Worm (Caenorhabditis elegans) whole organism, L3 larva: ENCODE data around the gene pqn-36.

Source experiments
- aly-2 ChIP-seq: fragments of 150-350 bp; optimal IDR thresholded peaks from 2 replicates; lab custom pipeline; 2014; ENCODE audit warnings: missing biosample characterization, missing genetic modification characterization
- ama-1 ChIP-seq: fragments of 150-350 bp; optimal IDR thresholded peaks from 2 replicates; lab custom pipeline; 2018
- ceh-16 ChIP-seq: sonication (generic microtip); optimal IDR thresholded peaks from 2 replicates; lab custom pipeline; 2017; ENCODE audit warnings: missing biosample characterization, missing genetic modification characterization
- ceh-28 ChIP-seq: fragments of 150-350 bp; optimal IDR thresholded peaks from 2 replicates; lab custom pipeline; 2014; ENCODE audit warnings: missing biosample characterization, missing genetic modification reagents, missing genetic modification characterization
- ceh-9 ChIP-seq: sonication (generic microtip); optimal IDR thresholded peaks from 2 replicates; lab custom pipeline; 2018; ENCODE audit warnings: missing biosample characterization, missing genetic modification characterization
- egl-27 ChIP-seq: sonication (generic microtip); optimal IDR thresholded peaks from 4 replicates; lab custom pipeline; 2017; ENCODE audit warnings: missing biosample characterization, missing genetic modification reagents, missing genetic modification characterization
- elt-1 ChIP-seq: fragments of 150-350 bp; optimal IDR thresholded peaks from 2 replicates; lab custom pipeline; 2014; ENCODE audit warnings: missing biosample characterization, missing genetic modification characterization
- elt-2 ChIP-seq: sonication (generic microtip); optimal IDR thresholded peaks from 2 replicates; lab custom pipeline; 2016; ENCODE audit warnings: missing genetic modification reagents, mild to moderate bottlenecking, missing genetic modification characterization, missing compliant biosample characterization
- elt-3 ChIP-seq, 3 experiments: fragments of 150-350 bp in 1 of 3; sonication (generic microtip) in 2 of 3; optimal IDR thresholded peaks; 2 replicates in 2 of 3; 4 replicates in 1 of 3; lab custom pipeline; 2014 to 2017; ENCODE audit warnings: missing biosample characterization in 3 of 3, missing genetic modification characterization in 3 of 3
- eor-1 ChIP-seq, 2 experiments: fragments of 150-350 bp; optimal IDR thresholded peaks; 2 replicates each; lab custom pipeline; 2014 to 2018; ENCODE audit warnings: missing biosample characterization in 2 of 2, missing genetic modification characterization in 2 of 2
- fkh-10 ChIP-seq: sonication (generic microtip); optimal IDR thresholded peaks from 2 replicates; lab custom pipeline; 2017; ENCODE audit warnings: missing biosample characterization, missing genetic modification reagents, missing genetic modification characterization
- fkh-2 ChIP-seq: fragments of 150-350 bp; optimal IDR thresholded peaks from 2 replicates; lab custom pipeline; 2014; ENCODE audit warnings: missing biosample characterization, missing genetic modification reagents, missing genetic modification characterization
- hmg-11 ChIP-seq: sonication (generic microtip); optimal IDR thresholded peaks from 2 replicates; lab custom pipeline; 2016; ENCODE audit warnings: missing genetic modification characterization, missing compliant biosample characterization
- jun-1 ChIP-seq: fragments of 150-350 bp; optimal IDR thresholded peaks from 2 replicates; lab custom pipeline; 2014; ENCODE audit warnings: missing biosample characterization, missing genetic modification reagents, missing genetic modification characterization
- lin-15B ChIP-seq: fragments of 150-350 bp; optimal IDR thresholded peaks from 2 replicates; lab custom pipeline; 2014; ENCODE audit warnings: missing biosample characterization, missing genetic modification characterization
- lsy-12 ChIP-seq: sonication (generic microtip); optimal IDR thresholded peaks from 2 replicates; lab custom pipeline; 2016; ENCODE audit warnings: mild to moderate bottlenecking, missing genetic modification characterization, missing compliant biosample characterization
- mml-1 ChIP-seq: fragments of 150-350 bp; sonication (generic microtip); optimal IDR thresholded peaks from 3 replicates; lab custom pipeline; 2014; ENCODE audit warnings: missing biosample characterization, missing genetic modification characterization
- nfya-1 ChIP-seq: sonication (generic microtip); optimal IDR thresholded peaks from 2 replicates; lab custom pipeline; 2017; ENCODE audit warnings: missing genetic modification characterization, mild to moderate bottlenecking, missing compliant biosample characterization, antibody characterized with exemption, moderate library complexity; ENCODE audit not compliant: insufficient read depth
- nhr-11 ChIP-seq: fragments of 150-350 bp; optimal IDR thresholded peaks from 2 replicates; lab custom pipeline; 2014; ENCODE audit warnings: missing biosample characterization, missing genetic modification characterization
- nhr-12 ChIP-seq: fragments of 150-350 bp; optimal IDR thresholded peaks from 2 replicates; lab custom pipeline; 2014; ENCODE audit warnings: missing biosample characterization, missing genetic modification characterization
- nhr-237 ChIP-seq: fragments of 150-350 bp; optimal IDR thresholded peaks from 2 replicates; lab custom pipeline; 2014; ENCODE audit warnings: missing biosample characterization, missing genetic modification characterization
- nhr-25 ChIP-seq: sonication (generic microtip); optimal IDR thresholded peaks from 2 replicates; lab custom pipeline; 2017; ENCODE audit warnings: missing biosample characterization, missing genetic modification characterization
- nhr-28 ChIP-seq: fragments of 150-350 bp; optimal IDR thresholded peaks from 2 replicates; lab custom pipeline; 2014; ENCODE audit warnings: missing biosample characterization, missing genetic modification characterization
- nhr-43 ChIP-seq: sonication (generic microtip); optimal IDR thresholded peaks from 2 replicates; lab custom pipeline; 2016; ENCODE audit warnings: mild to moderate bottlenecking, missing genetic modification characterization, missing compliant biosample characterization; ENCODE audit not compliant: poor library complexity, severe bottlenecking
- nhr-67 ChIP-seq: fragments of 150-350 bp; optimal IDR thresholded peaks from 2 replicates; lab custom pipeline; 2014; ENCODE audit warnings: missing biosample characterization, missing genetic modification characterization
- snpc-4 ChIP-seq: fragments of 150-350 bp; optimal IDR thresholded peaks from 2 replicates; lab custom pipeline; 2014; ENCODE audit warnings: missing biosample characterization, missing genetic modification characterization
- tbx-2 ChIP-seq: sonication (generic microtip); optimal IDR thresholded peaks from 2 replicates; lab custom pipeline; 2016; ENCODE audit warnings: mild to moderate bottlenecking, missing genetic modification characterization, missing compliant biosample characterization
- unc-62 ChIP-seq: fragments of 150-350 bp; sonication (generic microtip); optimal IDR thresholded peaks from 4 replicates; lab custom pipeline; 2014; ENCODE audit warnings: missing biosample characterization, missing genetic modification reagents, missing genetic modification characterization
- zag-1 ChIP-seq: fragments of 150-350 bp; optimal IDR thresholded peaks from 2 replicates; lab custom pipeline; 2014; ENCODE audit warnings: missing biosample characterization, missing genetic modification characterization
- ztf-11 ChIP-seq: fragments of 150-350 bp; optimal IDR thresholded peaks from 2 replicates; lab custom pipeline; 2014; ENCODE audit warnings: missing biosample characterization, missing genetic modification characterization

The pqn-36 gene

DNA sequence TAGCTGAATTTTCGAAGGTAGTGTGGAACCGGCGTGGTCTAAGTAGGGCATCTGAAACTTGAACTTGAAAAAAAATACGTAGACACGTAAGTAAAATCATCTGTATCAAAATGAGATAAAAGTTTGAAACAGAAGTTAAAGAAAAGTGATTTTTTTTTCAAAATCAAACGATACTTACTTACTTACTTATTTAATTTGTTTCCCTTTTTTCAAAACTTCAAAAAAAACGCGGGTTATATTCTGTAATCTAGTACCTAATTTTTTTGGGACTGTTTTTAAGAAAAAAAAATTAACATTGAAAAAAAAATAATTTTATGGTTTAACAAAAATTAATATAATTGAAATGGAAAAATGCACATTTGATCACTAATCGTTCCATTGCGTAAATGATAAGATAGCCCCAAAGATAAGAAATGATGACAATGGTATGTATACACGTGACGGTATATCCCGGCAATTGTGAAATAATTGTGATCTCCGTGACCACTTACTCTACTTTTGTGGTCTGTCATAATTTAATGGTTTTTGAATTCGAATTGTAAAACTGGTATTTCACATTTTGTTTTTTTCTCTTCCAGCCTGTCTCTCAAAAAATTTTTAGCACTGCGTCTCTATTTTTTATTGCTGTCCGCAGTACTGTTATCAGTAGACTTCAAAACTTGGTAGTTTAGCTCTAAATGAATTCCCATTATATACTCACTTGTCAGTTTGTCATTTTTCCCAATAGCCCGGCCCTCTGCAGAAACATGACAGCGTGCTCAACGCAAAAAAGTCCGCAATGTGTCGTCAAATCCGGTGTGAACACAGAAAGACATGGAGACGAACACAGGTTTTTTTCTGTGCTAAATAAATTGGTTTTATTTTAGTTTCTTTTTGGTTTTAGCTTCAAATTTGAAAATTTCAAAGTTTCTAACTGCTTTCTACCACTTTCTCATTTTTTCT lies 25.7 kb upstream of the pqn-36 start, which contains the start of gene mocs-1 (continued):
- TF ChIP-seq eor-1 (tag; optimal IDR thresholded peaks at IDR 0.05; lab: Kevin White, UChicago) (no peak), ama-1 (no peak), nhr-12 (tag; lab: Kevin White, UChicago) (no peak), egl-27 (tag; lab: Kevin White, UChicago) (no peak), nhr-25 (tag; lab: Kevin White, UChicago) (no peak), nhr-237 (tag; lab: Kevin White, UChicago) (no peak), nhr-11 (tag; lab: Kevin White, UChicago) (no peak), unc-62 (GFP tag; lab: Kevin White, UChicago) (no peak), ceh-9 (tag; lab: Kevin White, UChicago) (no peak), ztf-11 (tag; lab: Kevin White, UChicago) (no peak), elt-3 (tag; optimal IDR thresholded peaks at IDR 0.05; lab: Kevin White, UChicago) (no peak), mml-1 (tag; lab: Kevin White, UChicago) (no peak), lin-15B (tag; lab: Kevin White, UChicago) (no peak), jun-1 (no peak), hmg-11 (tag; lab: Kevin White, UChicago) (peak; percentile 62), elt-1 (tag; lab: Kevin White, UChicago) (no peak), elt-2 (peak; percentile 87)

- TF ChIP-seq elt-2 (no peak), snpc-4 (peak; percentile 85)
Observed at ce11 chrX:15438768-15439167, 23.5 kb upstream of the pqn-36 start.

DNA sequence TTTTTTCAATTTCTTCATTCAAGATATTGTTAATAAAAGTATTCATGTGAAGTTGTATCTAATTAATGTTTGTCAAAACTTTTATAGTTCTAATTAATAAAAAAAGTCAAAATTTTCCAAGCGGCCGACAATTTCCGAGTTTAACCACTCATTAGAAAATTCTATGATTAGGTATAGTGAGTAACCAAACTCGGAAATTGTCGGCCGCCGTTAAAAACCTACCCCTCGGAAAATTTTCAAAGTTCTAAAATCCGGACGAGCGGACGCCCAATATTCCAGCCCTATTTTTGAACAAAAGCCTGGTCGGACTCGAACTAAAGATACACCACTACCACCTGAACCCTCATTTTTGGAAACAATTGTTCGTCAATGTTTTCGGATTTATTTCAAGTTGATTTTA lies 19.6 kb upstream of the pqn-36 start:
- no peak for TF ChIP-seq ama-1
- peak; percentile 36 for TF ChIP-seq snpc-4
- no peak for TF ChIP-seq nhr-43
- TF ChIP-seq zag-1 (tag; lab: Kevin White, UChicago) = no peak
- TF ChIP-seq, all 47 proteins: peak for 1

ce11 chrX:15433487-15433886 lies 18.2 kb upstream of the pqn-36 start, which contains the start of gene flp-32:
Gene flp-32 (plus strand): TSS chrX:15433787.
- TF ChIP-seq fkh-2 (tag; lab: Kevin White, UChicago) (no peak), nhr-237 (tag; lab: Kevin White, UChicago) (no peak), fkh-10 (GFP tag; lab: Kevin White, UChicago) (no peak), eor-1 (tag; optimal IDR thresholded peaks at IDR 0.05; lab: Kevin White, UChicago) (no peak), unc-62 (GFP tag; lab: Kevin White, UChicago) (no peak), tbx-2 (no peak), mml-1 (tag; lab: Kevin White, UChicago) (no peak), nfya-1 (tag; lab: Kevin White, UChicago) (no peak), ztf-11 (tag; lab: Kevin White, UChicago) (no peak), aly-2 (tag; lab: Kevin White, UChicago) (no peak), lsy-12 (no peak), snpc-4 (no peak), ceh-16 (no peak)

DNA sequence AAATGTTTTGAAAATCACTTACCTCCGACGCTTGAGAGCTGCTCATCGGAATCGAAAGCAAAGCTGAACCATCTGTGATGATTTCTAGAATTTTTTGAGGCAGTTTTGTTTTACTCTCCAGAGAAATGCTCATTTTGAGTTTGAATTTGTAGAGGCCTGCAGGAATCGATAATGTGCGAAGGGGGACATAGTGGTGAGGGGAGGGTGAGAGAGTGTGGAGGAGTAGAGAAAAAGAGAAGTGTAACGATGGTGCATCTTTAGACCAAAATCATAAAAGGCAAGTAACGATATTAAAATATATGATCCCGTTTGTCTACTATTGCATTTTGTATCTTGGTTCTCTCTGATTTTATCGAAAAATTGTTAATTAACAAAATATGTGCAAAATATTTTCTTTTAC lies 15.7 kb upstream of the pqn-36 start, which contains the start of gene blos-8:
Gene blos-8, minus strand, starts transcription at position 216 of the 400 bp plus-strand sequence.
- TF ChIP-seq nhr-12 (tag; lab: Kevin White, UChicago) (no peak), ceh-28 (tag; lab: Kevin White, UChicago) (peak; percentile 47), zag-1 (tag; lab: Kevin White, UChicago) (no peak), nhr-28 (tag; lab: Kevin White, UChicago) (no peak), nhr-67 (no peak), hmg-11 (tag; lab: Kevin White, UChicago) (peak; percentile 43)

ce11 chrX:15427931-15428330 lies 12.6 kb upstream of the pqn-36 start, which contains the start of gene nas-13:
Gene nas-13 (minus strand): TSS chrX:15428253.
- TF ChIP-seq nhr-25 (tag; lab: Kevin White, UChicago) (peak; percentile 60), elt-2 (no peak)
- TF ChIP-seq, all 47 proteins: peak for 1
